Fruit fly (Drosophila melanogaster) whole organism, embryonic: ENCODE measurements around the gene CG33293.

Source experiments
- Antp ChIP-seq: fragments of 200-800 bp; sonication (Bioruptor generic); optimal IDR thresholded peaks from 3 replicates; lab custom pipeline; 2016; ENCODE audit warnings: missing biosample characterization, missing genetic modification characterization
- Asciz ChIP-seq: fragments of 200-800 bp; sonication (Bioruptor generic); optimal IDR thresholded peaks from 2 replicates; lab custom pipeline; 2017; ENCODE audit warnings: missing biosample characterization, mild to moderate bottlenecking, missing genetic modification characterization, missing genetic modification reagents
- CG10209 ChIP-seq: fragments of 200-800 bp; sonication (Bioruptor generic); optimal IDR thresholded peaks from 3 replicates; lab custom pipeline; 2017; ENCODE audit warnings: missing biosample characterization, mild to moderate bottlenecking, missing genetic modification characterization, missing genetic modification reagents
- CG1024 ChIP-seq: fragments of 200-800 bp; sonication (Bioruptor generic); IDR thresholded peaks from 2 replicates; pipeline ENCODE4 v1.3.6; 2022; ENCODE audit warnings: missing biosample characterization, missing genetic modification characterization
- CG10959 ChIP-seq: fragments of 200-800 bp; sonication (Bioruptor generic); IDR thresholded peaks from 2 replicates; pipeline ENCODE4 v1.3.6; 2022; ENCODE audit warnings: missing biosample characterization, missing genetic modification characterization
- CG11504 ChIP-seq: fragments of 200-800 bp; sonication (Bioruptor generic); optimal IDR thresholded peaks from 3 replicates; lab custom pipeline; 2019; ENCODE audit warnings: missing biosample characterization, mild to moderate bottlenecking, missing genetic modification characterization, moderate library complexity
- CG12071 ChIP-seq: fragments of 200-800 bp; sonication (Bioruptor generic); optimal IDR thresholded peaks from 3 replicates; lab custom pipeline; 2018; ENCODE audit warnings: missing biosample characterization, mild to moderate bottlenecking, missing genetic modification characterization
- CG12155 ChIP-seq: fragments of 200-800 bp; sonication (Bioruptor generic); optimal IDR thresholded peaks from 3 replicates; lab custom pipeline; 2016; ENCODE audit warnings: missing biosample characterization, missing genetic modification characterization
- CG13424 ChIP-seq: fragments of 200-800 bp; sonication (Bioruptor generic); optimal IDR thresholded peaks from 2 replicates; lab custom pipeline; 2019; ENCODE audit warnings: missing biosample characterization, mild to moderate bottlenecking, missing genetic modification characterization, moderate library complexity
- CG14014 ChIP-seq: fragments of 200-800 bp; sonication (Bioruptor generic); IDR thresholded peaks from 2 replicates; pipeline ENCODE4 v1.3.6; 2022; ENCODE audit warnings: missing biosample characterization, missing genetic modification characterization
- CG14667 ChIP-seq: fragments of 200-800 bp; sonication (Bioruptor generic); IDR thresholded peaks from 2 replicates; pipeline ENCODE4 v1.3.6; 2022; ENCODE audit warnings: missing biosample characterization, missing genetic modification characterization
- CG14710 ChIP-seq: fragments of 200-800 bp; sonication (Bioruptor generic); optimal IDR thresholded peaks from 3 replicates; lab custom pipeline; 2019; ENCODE audit warnings: missing biosample characterization, mild to moderate bottlenecking, missing genetic modification characterization, moderate library complexity
- CG14860 ChIP-seq: fragments of 200-800 bp; sonication (Bioruptor generic); IDR thresholded peaks from 3 replicates; pipeline ENCODE4 v1.3.6; 2022; ENCODE audit warnings: missing biosample characterization, missing genetic modification characterization; ENCODE audit not compliant: partially characterized antibody
- CG14965 ChIP-seq: fragments of 200-800 bp; sonication (Bioruptor generic); optimal IDR thresholded peaks from 2 replicates; lab custom pipeline; 2016; ENCODE audit warnings: missing biosample characterization, missing genetic modification characterization, borderline replicate concordance
- CG15696 ChIP-seq: fragments of 200-800 bp; sonication (Bioruptor generic); optimal IDR thresholded peaks from 2 replicates; lab custom pipeline; 2019; ENCODE audit warnings: missing biosample characterization, mild to moderate bottlenecking, missing genetic modification characterization, moderate library complexity
- CG17186 ChIP-seq: fragments of 200-800 bp; sonication (Bioruptor generic); optimal IDR thresholded peaks from 3 replicates; lab custom pipeline; 2017; ENCODE audit warnings: missing biosample characterization, missing genetic modification reagents, missing genetic modification characterization
- CG17568 ChIP-seq: fragments of 200-800 bp; sonication (Bioruptor generic); optimal IDR thresholded peaks from 2 replicates; lab custom pipeline; 2018; ENCODE audit warnings: missing biosample characterization, mild to moderate bottlenecking, missing genetic modification characterization, moderate library complexity
- CG18262 ChIP-seq: fragments of 200-800 bp; optimal IDR thresholded peaks from 3 replicates; lab custom pipeline; 2019; ENCODE audit warnings: missing biosample characterization, mild to moderate bottlenecking, missing genetic modification characterization, moderate library complexity
- CG3995 ChIP-seq: fragments of 200-800 bp; sonication (Bioruptor generic); optimal IDR thresholded peaks from 3 replicates; lab custom pipeline; 2016; ENCODE audit warnings: missing biosample characterization, missing genetic modification characterization
- CG4854 ChIP-seq: fragments of 200-800 bp; sonication (Bioruptor generic); optimal IDR thresholded peaks from 2 replicates; lab custom pipeline; 2016; ENCODE audit warnings: missing biosample characterization, missing genetic modification characterization, inconsistent platforms
- CG6272 ChIP-seq: fragments of 200-800 bp; sonication (Bioruptor generic); IDR thresholded peaks from 2 replicates; pipeline ENCODE4 v1.3.6; 2022; ENCODE audit warnings: missing biosample characterization, missing genetic modification characterization
- CG8281 ChIP-seq: fragments of 200-800 bp; sonication (Bioruptor generic); optimal IDR thresholded peaks from 2 replicates; lab custom pipeline; 2018; ENCODE audit warnings: missing biosample characterization, mild to moderate bottlenecking, missing genetic modification characterization, moderate library complexity
- CG8924 ChIP-seq: fragments of 200-800 bp; optimal IDR thresholded peaks from 3 replicates; lab custom pipeline; 2019; ENCODE audit warnings: missing biosample characterization, mild to moderate bottlenecking, missing genetic modification characterization, moderate library complexity
- CG9932 ChIP-seq: fragments of 200-800 bp; sonication (Bioruptor generic); IDR thresholded peaks from 2 replicates; pipeline ENCODE4 v1.3.6; 2022; ENCODE audit warnings: missing biosample characterization, missing genetic modification characterization
- Camta ChIP-seq: fragments of 200-800 bp; sonication (Bioruptor generic); optimal IDR thresholded peaks from 2 replicates; lab custom pipeline; 2016; ENCODE audit warnings: missing biosample characterization, missing genetic modification characterization
- CoRest ChIP-seq: fragments of 200-800 bp; sonication (Bioruptor generic); optimal IDR thresholded peaks from 3 replicates; lab custom pipeline; 2018; ENCODE audit warnings: missing biosample characterization, mild to moderate bottlenecking, missing genetic modification characterization, moderate library complexity
- Deaf1 ChIP-seq: fragments of 200-800 bp; optimal IDR thresholded peaks from 3 replicates; lab custom pipeline; 2019; ENCODE audit warnings: missing biosample characterization, mild to moderate bottlenecking, missing genetic modification characterization, moderate library complexity
- Drgx ChIP-seq: fragments of 200-800 bp; sonication (Bioruptor generic); IDR thresholded peaks from 2 replicates; pipeline ENCODE4 v1.3.6; 2022; ENCODE audit warnings: missing biosample characterization, missing genetic modification characterization
- HmgD ChIP-seq: fragments of 200-800 bp; sonication (Bioruptor generic); optimal IDR thresholded peaks from 3 replicates; lab custom pipeline; 2016; ENCODE audit warnings: missing biosample characterization, missing genetic modification characterization
- MESR4 ChIP-seq: fragments of 200-800 bp; sonication (Bioruptor generic); optimal IDR thresholded peaks from 2 replicates; lab custom pipeline; 2018; ENCODE audit warnings: missing biosample characterization, mild to moderate bottlenecking, missing genetic modification characterization, moderate library complexity
- Neu2 ChIP-seq: fragments of 200-800 bp; sonication (Bioruptor generic); optimal IDR thresholded peaks from 3 replicates; lab custom pipeline; 2016; ENCODE audit warnings: missing biosample characterization, missing genetic modification characterization, borderline replicate concordance
- Ravus ChIP-seq: fragments of 200-800 bp; sonication (Bioruptor generic); IDR thresholded peaks from 2 replicates; pipeline ENCODE4 v1.3.6; 2022; ENCODE audit warnings: missing biosample characterization, missing genetic modification characterization
- Sin3A ChIP-seq: fragments of >200 bp; optimal IDR thresholded peaks from 2 replicates; lab custom pipeline; 2018
- ap ChIP-seq: fragments of 200-800 bp; sonication (Bioruptor generic); IDR thresholded peaks from 2 replicates; pipeline ENCODE4 v1.3.6; 2022; ENCODE audit warnings: missing biosample characterization, missing genetic modification characterization
- btn ChIP-seq: fragments of 200-800 bp; sonication (Bioruptor generic); optimal IDR thresholded peaks from 2 replicates; lab custom pipeline; 2016; ENCODE audit warnings: missing biosample characterization, missing genetic modification characterization
- corto ChIP-seq: fragments of 200-800 bp; sonication (Bioruptor generic); optimal IDR thresholded peaks from 2 replicates; lab custom pipeline; 2016; ENCODE audit warnings: missing biosample characterization, mild to moderate bottlenecking, missing genetic modification characterization, moderate library complexity
- eyg ChIP-seq: fragments of 200-800 bp; sonication (Bioruptor generic); optimal IDR thresholded peaks from 3 replicates; lab custom pipeline; 2016; ENCODE audit warnings: missing biosample characterization, missing genetic modification characterization
- gem ChIP-seq: fragments of 200-800 bp; sonication (Bioruptor generic); optimal IDR thresholded peaks from 2 replicates; lab custom pipeline; 2019; ENCODE audit warnings: missing biosample characterization, mild to moderate bottlenecking, missing genetic modification characterization, moderate library complexity
- gt ChIP-seq: fragments of 200-800 bp; sonication (Bioruptor generic); IDR thresholded peaks from 2 replicates; pipeline ENCODE4 v1.3.6; 2022; ENCODE audit warnings: missing biosample characterization, missing genetic modification characterization
- hb ChIP-seq: fragments of 200-800 bp; sonication (Bioruptor generic); IDR thresholded peaks from 3 replicates; pipeline ENCODE4 v1.3.6; 2022; ENCODE audit warnings: missing biosample characterization, missing genetic modification characterization; ENCODE audit not compliant: partially characterized antibody
- hbn ChIP-seq: fragments of 200-800 bp; sonication (Bioruptor generic); IDR thresholded peaks from 2 replicates; pipeline ENCODE4 v1.3.6; 2022; ENCODE audit warnings: missing biosample characterization, missing genetic modification characterization; ENCODE audit not compliant: partially characterized antibody
- jumu ChIP-seq: fragments of 200-800 bp; sonication (Bioruptor generic); optimal IDR thresholded peaks from 3 replicates; lab custom pipeline; 2016; ENCODE audit warnings: missing biosample characterization, missing genetic modification characterization
- kah ChIP-seq: fragments of 200-800 bp; sonication (Bioruptor generic); optimal IDR thresholded peaks from 2 replicates; lab custom pipeline; 2018; ENCODE audit warnings: missing biosample characterization, mild to moderate bottlenecking, missing genetic modification characterization
- lab ChIP-seq: fragments of 200-800 bp; sonication (Bioruptor generic); optimal IDR thresholded peaks from 3 replicates; lab custom pipeline; 2017; ENCODE audit warnings: missing biosample characterization, missing genetic modification characterization, mild to moderate bottlenecking, moderate library complexity, missing genetic modification reagents
- mld ChIP-seq: fragments of 200-800 bp; sonication (Bioruptor generic); IDR thresholded peaks from 3 replicates; pipeline ENCODE4 v1.3.6; 2022; ENCODE audit warnings: missing biosample characterization, missing genetic modification characterization; ENCODE audit not compliant: partially characterized antibody
- pfk ChIP-seq: fragments of 200-800 bp; sonication (Bioruptor generic); optimal IDR thresholded peaks from 2 replicates; lab custom pipeline; 2018; ENCODE audit warnings: missing biosample characterization, mild to moderate bottlenecking, missing genetic modification characterization, moderate library complexity
- pzg ChIP-seq: fragments of 200-800 bp; sonication (Bioruptor generic); optimal IDR thresholded peaks from 3 replicates; lab custom pipeline; 2018; ENCODE audit warnings: missing biosample characterization, mild to moderate bottlenecking, missing genetic modification characterization, moderate library complexity
- shn ChIP-seq: fragments of 200-800 bp; sonication (Bioruptor generic); optimal IDR thresholded peaks from 3 replicates; lab custom pipeline; 2016; ENCODE audit warnings: missing biosample characterization, missing genetic modification characterization
- z ChIP-seq: fragments of 200-800 bp; sonication (Bioruptor generic); IDR thresholded peaks from 3 replicates; pipeline ENCODE4 v1.3.6; 2022; ENCODE audit warnings: missing biosample characterization, missing genetic modification characterization
- zf30C ChIP-seq: fragments of 200-800 bp; sonication (Bioruptor generic); optimal IDR thresholded peaks from 3 replicates; lab custom pipeline; 2018; ENCODE audit warnings: missing biosample characterization, mild to moderate bottlenecking, missing genetic modification characterization

Gene CG33293

DNA sequence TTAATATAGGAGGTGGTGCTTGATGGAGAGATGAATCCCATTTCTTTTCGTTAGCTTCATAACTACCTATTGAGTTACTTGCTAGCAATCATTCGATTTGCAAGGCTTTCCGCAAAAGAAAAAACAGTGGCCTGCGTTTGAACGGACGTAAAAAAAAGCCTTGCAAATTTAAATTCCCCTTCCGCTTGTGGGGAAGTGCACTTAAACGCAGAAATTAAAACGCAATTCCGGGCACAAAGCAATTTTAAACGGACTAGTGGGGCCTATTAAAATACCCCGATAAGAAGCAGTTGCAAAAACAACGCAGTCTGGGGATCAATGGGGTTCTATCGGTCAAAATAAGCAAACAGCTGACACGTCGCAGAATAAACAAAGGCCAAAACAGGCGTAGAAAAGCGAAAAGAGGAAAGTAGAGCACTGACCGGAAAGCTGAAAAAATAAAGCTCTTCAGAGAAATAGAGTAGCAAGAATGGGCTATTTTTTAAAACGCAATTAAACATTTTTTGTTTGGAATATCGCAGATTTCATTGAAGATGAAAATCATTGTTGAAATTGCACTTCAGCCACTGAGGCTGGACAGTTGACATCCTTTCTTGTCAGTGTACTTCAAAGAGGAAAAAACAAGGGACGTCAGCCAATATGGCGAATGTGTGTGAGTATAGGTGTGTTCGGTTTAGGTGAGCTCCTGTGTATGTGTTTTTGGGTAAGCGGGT lies 10.2 kb upstream of the CG33293 start (continued):
- TF ChIP-seq eyg (GFP tag; lab: Kevin White, UChicago) (peak; percentile 2), hbn (GFP tag; lab: Robert Waterston, UW) (no peak), gem (no peak), pzg (GFP tag; lab: Kevin White, UChicago) (no peak), CG14965 (no peak), Deaf1 (tag; lab: Kevin White, UChicago) (no peak), CG17568 (no peak), CG17186 (GFP tag; lab: Kevin White, UChicago) (no peak), gt (no peak), Drgx (GFP tag; lab: Robert Waterston, UW) (peak; percentile 46), CG13424 (tag; lab: Kevin White, UChicago) (no peak), CG14667 (GFP tag; lab: Robert Waterston, UW) (no peak), CG15696 (tag; lab: Kevin White, UChicago) (no peak), Neu2 (GFP tag; lab: Kevin White, UChicago) (no peak), CG8924 (no peak), zf30C (peak; percentile 63), CG8281 (tag; lab: Kevin White, UChicago) (no peak), HmgD (no peak), CG4854 (no peak), shn (GFP tag; lab: Kevin White, UChicago) (peak; percentile 9), CG18262 (tag; lab: Kevin White, UChicago) (no peak), CG3995 (GFP tag; lab: Kevin White, UChicago) (no peak), z (GFP tag; lab: Robert Waterston, UW) (no peak), CG14710 (tag; lab: Kevin White, UChicago) (no peak), CG12155 (GFP tag; lab: Kevin White, UChicago) (peak; percentile 1), Ravus (GFP tag; lab: Robert Waterston, UW) (no peak), kah (no peak), CoRest (tag; lab: Kevin White, UChicago) (no peak), hb (GFP tag; lab: Robert Waterston, UW) (no peak), CG9932 (GFP tag; lab: Robert Waterston, UW) (no peak; the same call in 1 of the 2 replicates), Sin3A (lab: Kevin White, UChicago) (no peak), btn (GFP tag; lab: Kevin White, UChicago) (no peak), CG11504 (tag; lab: Kevin White, UChicago) (peak; percentile 5), CG6272 (GFP tag; lab: Robert Waterston, UW) (no peak), CG10959 (GFP tag; lab: Robert Waterston, UW) (no peak), Camta (GFP tag; lab: Kevin White, UChicago) (no peak), lab (GFP tag; lab: Kevin White, UChicago) (peak; percentile 58), CG12071 (no peak), CG14860 (GFP tag; lab: Robert Waterston, UW) (no peak), Antp (GFP tag; lab: Kevin White, UChicago) (peak; percentile 41), mld (no peak), CG1024 (GFP tag; lab: Robert Waterston, UW) (no peak), Asciz (GFP tag; lab: Kevin White, UChicago) (no peak), pfk (GFP tag; lab: Kevin White, UChicago) (no peak), CG10209 (no peak), CG14014 (GFP tag; lab: Robert Waterston, UW) (no peak), ap (no peak), jumu (GFP tag; lab: Kevin White, UChicago) (no peak), corto (GFP tag; lab: Kevin White, UChicago) (no peak), MESR4 (no peak)
